Worm (Caenorhabditis elegans) whole organism, late embryonic: ENCODE measurements around the gene mrp-7.

Experiments
- C08G9.2 ChIP-seq: sonication (generic microtip); optimal IDR thresholded peaks from 2 replicates; lab custom pipeline; 2016; ENCODE audit warnings: mild to moderate bottlenecking, missing genetic modification characterization, moderate library complexity, missing compliant biosample characterization
- ama-1 ChIP-seq: fragments of 150-350 bp; optimal IDR thresholded peaks from 2 replicates; lab custom pipeline; 2014
- hlh-15 ChIP-seq: sonication (generic microtip); optimal IDR thresholded peaks from 2 replicates; lab custom pipeline; 2016; ENCODE audit warnings: missing genetic modification characterization, missing compliant biosample characterization
- nhr-11 ChIP-seq: fragments of 150-350 bp; optimal IDR thresholded peaks from 2 replicates; lab custom pipeline; 2014; ENCODE audit warnings: missing biosample characterization, missing genetic modification characterization
- pha-4 ChIP-seq: fragments of 150-350 bp; optimal IDR thresholded peaks from 2 replicates; lab custom pipeline; 2018; ENCODE audit warnings: missing biosample characterization, missing genetic modification reagents, missing genetic modification characterization
- pqm-1 ChIP-seq: sonication (generic microtip); optimal IDR thresholded peaks from 2 replicates; lab custom pipeline; 2016; ENCODE audit warnings: missing genetic modification characterization, missing compliant biosample characterization
- sox-2 ChIP-seq: fragments of 200-800 bp; sonication (Bioruptor generic); IDR thresholded peaks from 2 replicates; pipeline ENCODE4 v1.3.6; 2022; ENCODE audit warnings: missing genetic modification reagents, missing genetic modification characterization, missing compliant biosample characterization
- ttx-3 ChIP-seq: sonication (generic microtip); optimal IDR thresholded peaks from 2 replicates; lab custom pipeline; 2016; ENCODE audit warnings: missing genetic modification reagents, missing genetic modification characterization, missing compliant biosample characterization
- unc-42 ChIP-seq: sonication (generic microtip); optimal IDR thresholded peaks from 2 replicates; lab custom pipeline; 2016; ENCODE audit warnings: missing genotype, missing genetic modification characterization, missing compliant biosample characterization

ce11 chrV:19719253-19719652, 44.6 kb downstream of the mrp-7 start, which contains the start of gene Y116F11A.6:
- TF ChIP-seq C08G9.2 (tag; lab: Kevin White, UChicago) = no peak
- no peak for TF ChIP-seq pqm-1 (tag; lab: Kevin White, UChicago)
- TF ChIP-seq hlh-15 (tag; lab: Kevin White, UChicago) = no peak
- TF ChIP-seq ama-1 = no peak
- TF ChIP-seq nhr-11 (tag; lab: Kevin White, UChicago) = no peak
- no peak for TF ChIP-seq ttx-3 (tag; lab: Kevin White, UChicago)
- TF ChIP-seq unc-42 = no peak
- TF ChIP-seq pha-4 (tag; lab: Kevin White, UChicago) = no peak
- no peak for TF ChIP-seq sox-2 (GFP tag; lab: Robert Waterston, UW)
